Fruit fly (Drosophila melanogaster) Kc167 (cell line): ENCODE measurements around the gene CG42828.

Experiments used
- Myc ChIP-seq: fragments of >200 bp; optimal IDR thresholded peaks from 2 replicates; lab custom pipeline; 2017; ENCODE audit warnings: missing external identifiers
- Sin3A ChIP-seq: fragments of >200 bp; optimal IDR thresholded peaks from 2 replicates; lab custom pipeline; 2018; ENCODE audit warnings: missing external identifiers
- h ChIP-seq: fragments of >200 bp; optimal IDR thresholded peaks from 3 replicates; lab custom pipeline; 2018; ENCODE audit warnings: missing external identifiers
- insv ChIP-seq: fragments of >200 bp; optimal IDR thresholded peaks from 3 replicates; lab custom pipeline; 2018; ENCODE audit warnings: missing external identifiers
- psq ChIP-seq: fragments of >200 bp; optimal IDR thresholded peaks from 2 replicates; lab custom pipeline; 2017; ENCODE audit warnings: missing external identifiers
- ttk ChIP-seq: sonication (Bioruptor generic); optimal IDR thresholded peaks from 2 replicates; lab custom pipeline; 2017; ENCODE audit warnings: missing external identifiers

CG42828 gene

dm6 chr3R:23399679-23400078 lies 26.2 kb downstream of the CG42828 start:
- TF ChIP-seq insv (lab: Kevin White, UChicago), result no peak
- no peak for TF ChIP-seq psq (lab: Kevin White, UChicago)
- TF ChIP-seq Myc (lab: Kevin White, UChicago), result no peak
- no peak for TF ChIP-seq ttk (lab: Kevin White, UChicago)
- TF ChIP-seq h, result no peak
- TF ChIP-seq Sin3A (lab: Kevin White, UChicago), result no peak

dm6 chr3R:23401519-23401918 lies 28.0 kb downstream of the CG42828 start:
- TF ChIP-seq Sin3A (lab: Kevin White, UChicago) (no peak), psq (lab: Kevin White, UChicago) (no peak), ttk (lab: Kevin White, UChicago) (no peak), insv (lab: Kevin White, UChicago) (no peak), h (no peak), Myc (lab: Kevin White, UChicago) (no peak)

- TF ChIP-seq h (no peak), insv (lab: Kevin White, UChicago) (no peak), psq (lab: Kevin White, UChicago) (no peak), Sin3A (lab: Kevin White, UChicago) (no peak), Myc (lab: Kevin White, UChicago) (no peak), ttk (lab: Kevin White, UChicago) (no peak)
Observed at dm6 chr3R:23402508-23402907, 29.0 kb downstream of the CG42828 start, which contains the start of gene Ir94d. Ir94d (plus strand) TSS chr3R:23402808.

- TF ChIP-seq ttk (lab: Kevin White, UChicago) (no peak), Myc (lab: Kevin White, UChicago) (no peak), psq (lab: Kevin White, UChicago) (no peak), Sin3A (lab: Kevin White, UChicago) (no peak), insv (lab: Kevin White, UChicago) (no peak), h (no peak)
Observed at dm6 chr3R:23403628-23404027, 30.1 kb downstream of the CG42828 start, which contains the start of gene CG17380. CG17380 (minus strand) TSS chr3R:23403728.

DNA sequence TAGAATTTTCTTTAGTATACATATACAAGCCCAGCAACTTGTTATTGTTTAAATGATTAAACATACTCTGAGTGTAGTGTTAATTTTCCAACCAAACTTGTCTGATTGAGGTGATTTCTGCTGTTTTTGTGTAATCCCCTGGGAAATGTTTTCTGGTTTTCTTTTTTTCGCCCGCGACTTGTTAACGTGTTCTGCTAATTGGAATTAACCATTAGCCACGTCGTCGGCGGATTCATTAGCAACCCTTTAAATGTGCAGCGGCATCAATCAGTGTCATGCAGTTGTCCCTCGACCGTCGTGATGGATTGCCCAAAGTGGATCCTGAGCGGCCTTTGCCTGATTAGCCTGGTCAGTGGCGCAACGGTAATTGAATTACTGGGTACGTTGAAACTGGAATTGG lies 31.7 kb downstream of the CG42828 start, which contains the start of gene Ir94e:
Gene Ir94e, plus strand, starts transcription at position 301 of the 400 bp plus-strand sequence.
- TF ChIP-seq Sin3A (lab: Kevin White, UChicago) (no peak), Myc (lab: Kevin White, UChicago) (no peak), psq (lab: Kevin White, UChicago) (no peak), ttk (lab: Kevin White, UChicago) (no peak), insv (lab: Kevin White, UChicago) (no peak), h (no peak)

- TF ChIP-seq h (no peak), ttk (lab: Kevin White, UChicago) (no peak), insv (lab: Kevin White, UChicago) (no peak), Sin3A (lab: Kevin White, UChicago) (no peak), Myc (lab: Kevin White, UChicago) (no peak), psq (lab: Kevin White, UChicago) (no peak)
Observed at dm6 chr3R:23407880-23408279, 34.4 kb downstream of the CG42828 start.

DNA sequence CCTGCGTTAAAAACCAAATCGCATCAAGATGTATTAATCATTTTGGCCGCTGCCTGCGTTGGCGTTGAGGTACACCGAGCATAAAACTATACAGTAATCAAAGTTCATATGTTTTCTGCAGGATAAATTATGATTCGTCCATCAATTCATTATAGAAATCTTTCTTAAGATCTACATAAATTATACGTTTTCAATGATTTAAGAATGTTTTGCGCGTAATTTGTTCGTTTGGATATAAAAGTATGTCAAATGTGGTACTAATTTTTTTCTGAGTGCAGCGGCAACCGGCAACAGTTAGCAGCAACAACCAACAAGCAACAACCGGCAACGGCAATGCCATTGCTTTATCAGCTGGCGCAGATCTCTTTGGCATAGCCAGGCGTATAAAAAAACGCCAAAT lies 43.1 kb downstream of the CG42828 start:
- TF ChIP-seq ttk (lab: Kevin White, UChicago) (no peak), h (no peak), insv (lab: Kevin White, UChicago) (no peak), Myc (lab: Kevin White, UChicago) (no peak), psq (lab: Kevin White, UChicago) (no peak), Sin3A (lab: Kevin White, UChicago) (no peak)

DNA sequence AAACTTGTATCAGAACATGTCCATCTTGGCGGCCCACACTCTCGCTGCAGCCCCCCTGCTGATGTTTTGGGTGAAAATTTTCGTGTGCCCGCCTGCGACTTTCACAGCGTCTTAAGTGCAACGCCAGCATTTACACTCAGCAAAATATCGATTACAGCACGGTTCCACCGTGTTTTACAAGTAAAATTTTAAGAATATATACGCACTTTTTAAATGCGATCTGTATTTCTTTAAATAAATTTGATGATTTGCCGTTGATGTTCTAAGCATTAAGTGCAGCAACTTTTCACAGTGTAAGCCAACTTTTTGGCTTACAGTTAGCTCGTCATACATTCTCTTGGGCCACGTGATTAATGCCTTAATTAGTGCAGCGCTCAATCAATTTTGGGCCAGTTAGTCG lies 44.1 kb downstream of the CG42828 start:
- no peak for TF ChIP-seq insv (lab: Kevin White, UChicago)
- TF ChIP-seq ttk (lab: Kevin White, UChicago), result no peak
- TF ChIP-seq Sin3A (lab: Kevin White, UChicago), result no peak
- no peak for TF ChIP-seq psq (lab: Kevin White, UChicago)
- TF ChIP-seq h, result no peak
- TF ChIP-seq Myc (lab: Kevin White, UChicago), result no peak

dm6 chr3R:23421925-23422324 lies 48.4 kb downstream of the CG42828 start:
- TF ChIP-seq psq (lab: Kevin White, UChicago), result no peak
- no peak for TF ChIP-seq Sin3A (lab: Kevin White, UChicago)
- TF ChIP-seq ttk (lab: Kevin White, UChicago), result no peak
- no peak for TF ChIP-seq Myc (lab: Kevin White, UChicago)
- TF ChIP-seq insv (lab: Kevin White, UChicago), result no peak
- TF ChIP-seq h, result no peak
